Worm (Caenorhabditis elegans): ENCODE data around the gene ZK381.8.

- TF ChIP-seq F33H1.4 (GFP tag; IDR thresholded peaks at IDR 0.05) (no peak), ekl-4 (GFP tag; IDR thresholded peaks at IDR 0.05) (no peak), somi-1 (GFP tag; optimal IDR thresholded peaks at IDR 0.05) (no peak), akir-1 (GFP tag; optimal IDR thresholded peaks at IDR 0.05) (no peak), die-1 (tag; optimal IDR thresholded peaks at IDR 0.05) (no peak), snpc-4 (GFP tag; optimal IDR thresholded peaks at IDR 0.05) (no peak), snpc-4 (tag; optimal IDR thresholded peaks at IDR 0.05) (no peak), ZK185.1 (tag; optimal IDR thresholded peaks at IDR 0.05; ENCODE audit: poor library complexity, severe bottlenecking) (no peak), F22D6.2 (tag; optimal IDR thresholded peaks at IDR 0.05) (no peak), unc-62 (GFP tag; optimal IDR thresholded peaks at IDR 0.05) (no peak), aptf-2 (GFP tag; conservative IDR thresholded peaks at IDR 0.05) (no peak), ceh-79 (tag; optimal IDR thresholded peaks at IDR 0.05) (no peak)
Observed at ce11 chrIV:6956668-6957067, 13.5 kb downstream of the ZK381.8 start.

Data from whole organism, young adult.